Fruit fly (Drosophila melanogaster): ENCODE data around the gene Tengl1.

Gene Tengl1

dm6 chr2L:2202853-2203717, 37.3 kb downstream of the Tengl1 start:
- TF ChIP-seq CG8478 (optimal IDR thresholded peaks at IDR 0.05) (no peak), CTCF (optimal IDR thresholded peaks at IDR 0.05) (no peak)

dm6 chr2L:2202018-2202852, 38.2 kb downstream of the Tengl1 start:
- TF ChIP-seq CG8478 (optimal IDR thresholded peaks at IDR 0.05) (no peak), CTCF (optimal IDR thresholded peaks at IDR 0.05) (no peak)

dm6 chr2L:2201107-2201561, 39.3 kb downstream of the Tengl1 start:
- TF ChIP-seq CG8478 (optimal IDR thresholded peaks at IDR 0.05) (no peak), CTCF (optimal IDR thresholded peaks at IDR 0.05) (no peak)

dm6 chr2L:2200136-2201036, 40.0 kb downstream of the Tengl1 start:
- no peak for TF ChIP-seq CG8478 (optimal IDR thresholded peaks at IDR 0.05)
- no peak for TF ChIP-seq CTCF (optimal IDR thresholded peaks at IDR 0.05)

dm6 chr2L:2199433-2199796, 41.0 kb downstream of the Tengl1 start:
- no peak for TF ChIP-seq CTCF (optimal IDR thresholded peaks at IDR 0.05)
- TF ChIP-seq CG8478 (optimal IDR thresholded peaks at IDR 0.05) = no peak

- peak; percentile 31 for TF ChIP-seq CG8478 (optimal IDR thresholded peaks at IDR 0.05)
- no peak for TF ChIP-seq CTCF (optimal IDR thresholded peaks at IDR 0.05)
Measured at dm6 chr2L:2198613-2199432, 41.6 kb downstream of the Tengl1 start.

- TF ChIP-seq CTCF (optimal IDR thresholded peaks at IDR 0.05) = no peak
- no peak for TF ChIP-seq CG8478 (optimal IDR thresholded peaks at IDR 0.05)
Measured at dm6 chr2L:2198119-2198494, 42.3 kb downstream of the Tengl1 start.

dm6 chr2L:2197475-2198118, 42.8 kb downstream of the Tengl1 start, which contains the start of gene COX7AL2:
TSS of gene COX7AL2 (minus strand) at chr2L:2197912.
- TF ChIP-seq CTCF (optimal IDR thresholded peaks at IDR 0.05) (no peak), CG8478 (optimal IDR thresholded peaks at IDR 0.05) (no peak)

dm6 chr2L:2196590-2197474, 43.6 kb downstream of the Tengl1 start:
- TF ChIP-seq CG8478 (optimal IDR thresholded peaks at IDR 0.05) = no peak
- TF ChIP-seq CTCF (optimal IDR thresholded peaks at IDR 0.05) = no peak

dm6 chr2L:2195328-2195727, 45.1 kb downstream of the Tengl1 start:
- TF ChIP-seq CTCF (optimal IDR thresholded peaks at IDR 0.05) = peak; percentile 51 to 54
- no peak for TF ChIP-seq CG8478 (optimal IDR thresholded peaks at IDR 0.05)

- TF ChIP-seq CG8478 (optimal IDR thresholded peaks at IDR 0.05) (no peak), CTCF (optimal IDR thresholded peaks at IDR 0.05) (no peak)
Measured at dm6 chr2L:2194305-2194828, 46.0 kb downstream of the Tengl1 start.

- TF ChIP-seq CTCF (optimal IDR thresholded peaks at IDR 0.05) (peak in 1 of 2 experiments; percentile 10), CG8478 (optimal IDR thresholded peaks at IDR 0.05) (no peak)
Measured at dm6 chr2L:2193357-2193780, 47.0 kb downstream of the Tengl1 start.

Data from S2 (cell line).